Worm (Caenorhabditis elegans) whole organism, late embryonic: Measurements from ENCODE around the gene F59E12.9.

ENCODE experiments used
- C08G9.2 ChIP-seq: sonication (generic microtip); optimal IDR thresholded peaks from 2 replicates; lab custom pipeline; 2016; ENCODE audit warnings: mild to moderate bottlenecking, missing genetic modification characterization, moderate library complexity, missing compliant biosample characterization
- C38D4.7 ChIP-seq: fragments of 200-800 bp; sonication (Bioruptor generic); optimal IDR thresholded peaks from 2 replicates; lab custom pipeline; 2018; ENCODE audit warnings: mild to moderate bottlenecking, missing genetic modification characterization, moderate library complexity, missing compliant biosample characterization
- K02D7.2 ChIP-seq: sonication (generic microtip); optimal IDR thresholded peaks from 2 replicates; lab custom pipeline; 2017; ENCODE audit warnings: mild to moderate bottlenecking, missing genetic modification characterization, missing compliant biosample characterization
- ama-1 ChIP-seq: fragments of 150-350 bp; optimal IDR thresholded peaks from 2 replicates; lab custom pipeline; 2014
- ceh-14 ChIP-seq: sonication (generic microtip); optimal IDR thresholded peaks from 2 replicates; lab custom pipeline; 2016; ENCODE audit warnings: missing genotype, missing genetic modification characterization, missing compliant biosample characterization
- ceh-18 ChIP-seq: sonication (generic microtip); optimal IDR thresholded peaks from 2 replicates; lab custom pipeline; 2016; ENCODE audit warnings: missing genetic modification characterization, missing compliant biosample characterization
- ceh-24 ChIP-seq: sonication (generic microtip); optimal IDR thresholded peaks from 2 replicates; lab custom pipeline; 2016; ENCODE audit warnings: mild to moderate bottlenecking, missing genetic modification characterization, missing compliant biosample characterization
- ceh-30 ChIP-seq: fragments of 150-350 bp; optimal IDR thresholded peaks from 2 replicates; lab custom pipeline; 2014; ENCODE audit warnings: missing biosample characterization, missing genetic modification characterization
- ceh-34 ChIP-seq: sonication (generic microtip); optimal IDR thresholded peaks from 2 replicates; lab custom pipeline; 2016; ENCODE audit warnings: mild to moderate bottlenecking, missing genetic modification characterization, missing compliant biosample characterization
- ceh-48 ChIP-seq: sonication (generic microtip); optimal IDR thresholded peaks from 2 replicates; lab custom pipeline; 2016; ENCODE audit warnings: missing genetic modification characterization, inconsistent platforms, missing compliant biosample characterization
- ceh-9 ChIP-seq: sonication (generic microtip); optimal IDR thresholded peaks from 2 replicates; lab custom pipeline; 2016; ENCODE audit warnings: mild to moderate bottlenecking, missing genetic modification characterization, inconsistent platforms, missing compliant biosample characterization
- ets-4 ChIP-seq: sonication (generic microtip); optimal IDR thresholded peaks from 2 replicates; lab custom pipeline; 2016; ENCODE audit warnings: missing genetic modification characterization, missing compliant biosample characterization
- fax-1 ChIP-seq: sonication (generic microtip); optimal IDR thresholded peaks from 2 replicates; lab custom pipeline; 2016; ENCODE audit warnings: missing genotype, missing genetic modification characterization, missing compliant biosample characterization
- fkh-10 ChIP-seq: fragments of 150-350 bp; optimal IDR thresholded peaks from 2 replicates; lab custom pipeline; 2014; ENCODE audit warnings: missing biosample characterization, missing genetic modification reagents, missing genetic modification characterization
- fkh-6 ChIP-seq: sonication (generic microtip); optimal IDR thresholded peaks from 2 replicates; lab custom pipeline; 2016; ENCODE audit warnings: missing genetic modification characterization, missing compliant biosample characterization
- hlh-13 ChIP-seq: fragments of 200-800 bp; sonication (Bioruptor generic); optimal IDR thresholded peaks from 2 replicates; lab custom pipeline; 2018; ENCODE audit warnings: mild to moderate bottlenecking, missing genetic modification characterization, missing compliant biosample characterization
- hlh-6 ChIP-seq: sonication (generic microtip); optimal IDR thresholded peaks from 2 replicates; lab custom pipeline; 2016; ENCODE audit warnings: missing genotype, missing genetic modification characterization, missing compliant biosample characterization
- hlh-8 ChIP-seq: sonication (generic microtip); optimal IDR thresholded peaks from 2 replicates; lab custom pipeline; 2016; ENCODE audit warnings: missing genotype, missing genetic modification characterization, missing compliant biosample characterization
- lim-6 ChIP-seq: sonication (generic microtip); optimal IDR thresholded peaks from 2 replicates; lab custom pipeline; 2016; ENCODE audit warnings: missing genetic modification characterization, missing compliant biosample characterization
- lin-11 ChIP-seq: fragments of 200-800 bp; sonication (Bioruptor generic); optimal IDR thresholded peaks from 2 replicates; lab custom pipeline; 2018; ENCODE audit warnings: mild to moderate bottlenecking, missing genetic modification characterization, missing compliant biosample characterization
- mec-3 ChIP-seq: sonication (generic microtip); optimal IDR thresholded peaks from 2 replicates; lab custom pipeline; 2016; ENCODE audit warnings: borderline replicate concordance, missing genetic modification characterization, missing compliant biosample characterization
- nfya-1 ChIP-seq: sonication (generic microtip); optimal IDR thresholded peaks from 2 replicates; lab custom pipeline; 2017; ENCODE audit warnings: missing genetic modification characterization, mild to moderate bottlenecking, missing compliant biosample characterization, antibody characterized with exemption, moderate library complexity
- nhr-232 ChIP-seq: sonication (generic microtip); optimal IDR thresholded peaks from 2 replicates; lab custom pipeline; 2016; ENCODE audit warnings: missing genetic modification characterization, missing compliant biosample characterization
- pag-3 ChIP-seq: sonication (generic microtip); optimal IDR thresholded peaks from 2 replicates; lab custom pipeline; 2016; ENCODE audit warnings: missing compliant biosample characterization, missing genetic modification characterization, borderline replicate concordance
- pat-9 ChIP-seq: fragments of 200-800 bp; sonication (Bioruptor generic); optimal IDR thresholded peaks from 2 replicates; lab custom pipeline; 2018; ENCODE audit warnings: mild to moderate bottlenecking, missing genetic modification characterization, moderate library complexity, missing compliant biosample characterization
- pha-4 ChIP-seq: fragments of 150-350 bp; optimal IDR thresholded peaks from 2 replicates; lab custom pipeline; 2018; ENCODE audit warnings: missing biosample characterization, missing genetic modification reagents, missing genetic modification characterization
- pros-1 ChIP-seq: fragments of 150-350 bp; optimal IDR thresholded peaks from 2 replicates; lab custom pipeline; 2014; ENCODE audit warnings: missing biosample characterization, missing genetic modification reagents, missing genetic modification characterization
- ref-2 ChIP-seq: sonication (generic microtip); optimal IDR thresholded peaks from 2 replicates; lab custom pipeline; 2016; ENCODE audit warnings: missing genetic modification characterization, missing compliant biosample characterization
- sdc-2 ChIP-seq: sonication (generic microtip); optimal IDR thresholded peaks from 2 replicates; lab custom pipeline; 2016; ENCODE audit warnings: missing genotype, missing genetic modification characterization, missing compliant biosample characterization
- sox-2 ChIP-seq: fragments of 200-800 bp; sonication (Bioruptor generic); IDR thresholded peaks from 2 replicates; pipeline ENCODE4 v1.3.6; 2022; ENCODE audit warnings: missing genetic modification reagents, missing genetic modification characterization, missing compliant biosample characterization
- sox-4 ChIP-seq: sonication (generic microtip); optimal IDR thresholded peaks from 2 replicates; lab custom pipeline; 2017; ENCODE audit warnings: mild to moderate bottlenecking, missing genetic modification characterization, inconsistent platforms, missing compliant biosample characterization
- syd-9 ChIP-seq: sonication (generic microtip); optimal IDR thresholded peaks from 2 replicates; lab custom pipeline; 2016; ENCODE audit warnings: mild to moderate bottlenecking, missing genetic modification characterization, moderate library complexity, missing compliant biosample characterization
- unc-3 ChIP-seq, 2 experiments: fragments of 200-800 bp in 1 of 2; sonication (Bioruptor generic) in 1 of 2; sonication (generic microtip) in 1 of 2; conservative IDR thresholded peaks in 1 of 2; optimal IDR thresholded peaks in 1 of 2; 2 replicates each; pipeline versions ENCODE4 v1.3.6 to Lab custom; 2016 to 2022; ENCODE audit warnings: missing compliant biosample characterization in 2 of 2, missing genetic modification characterization in 2 of 2, missing genetic modification reagents in 1 of 2
- unc-42 ChIP-seq: sonication (generic microtip); optimal IDR thresholded peaks from 2 replicates; lab custom pipeline; 2016; ENCODE audit warnings: missing genotype, missing genetic modification characterization, missing compliant biosample characterization
- unc-86 ChIP-seq: sonication (generic microtip); optimal IDR thresholded peaks from 2 replicates; lab custom pipeline; 2016; ENCODE audit warnings: missing genetic modification characterization, missing compliant biosample characterization
- zip-5 ChIP-seq: sonication (generic microtip); optimal IDR thresholded peaks from 2 replicates; lab custom pipeline; 2016; ENCODE audit warnings: missing genetic modification characterization, missing compliant biosample characterization
- ztf-16 ChIP-seq: sonication (generic microtip); optimal IDR thresholded peaks from 2 replicates; lab custom pipeline; 2017; ENCODE audit warnings: missing genetic modification characterization, missing compliant biosample characterization

The F59E12.9 gene

DNA sequence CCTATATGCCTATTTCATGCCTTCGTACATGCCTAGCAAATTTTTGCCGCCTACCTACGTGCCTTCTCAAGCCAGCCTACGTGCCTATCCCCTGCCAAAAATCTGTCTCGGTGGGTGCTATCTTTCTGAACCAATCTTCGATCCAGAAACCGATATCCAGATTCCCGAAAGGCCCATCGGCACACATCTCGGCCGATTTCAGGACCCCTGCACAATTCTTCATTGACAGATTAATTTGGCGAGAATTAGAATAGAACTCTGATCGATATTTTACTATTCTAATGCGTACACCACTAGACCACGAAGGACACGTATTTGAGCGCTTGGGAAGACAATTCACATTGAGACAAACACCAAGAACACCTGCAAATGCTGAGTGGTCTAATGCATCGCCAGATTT lies 20.7 kb upstream of the F59E12.9 start:
- TF ChIP-seq lim-6 (tag; lab: Kevin White, UChicago), result no peak
- TF ChIP-seq ceh-48 (tag; lab: Kevin White, UChicago), result no peak
- no peak for TF ChIP-seq fkh-10 (GFP tag; lab: Kevin White, UChicago)
- TF ChIP-seq ets-4 (tag; lab: Kevin White, UChicago), result no peak
- no peak for TF ChIP-seq sox-2 (GFP tag; lab: Robert Waterston, UW)
- TF ChIP-seq hlh-13 (GFP tag; lab: Kevin White, UChicago), result no peak
- no peak for TF ChIP-seq nfya-1 (tag; lab: Kevin White, UChicago)
- TF ChIP-seq sox-4 (tag; lab: Kevin White, UChicago), result no peak
- no peak for TF ChIP-seq C08G9.2 (tag; lab: Kevin White, UChicago)
- TF ChIP-seq C38D4.7 (GFP tag; lab: Kevin White, UChicago), result no peak
- TF ChIP-seq unc-3 (GFP tag; conservative IDR thresholded peaks at IDR 0.05; lab: Robert Waterston, UW), result no peak
- TF ChIP-seq unc-3 (tag; optimal IDR thresholded peaks at IDR 0.05; lab: Kevin White, UChicago), result no peak
- no peak for TF ChIP-seq K02D7.2 (tag; lab: Kevin White, UChicago)
- no peak for TF ChIP-seq pat-9
- no peak for TF ChIP-seq zip-5 (tag; lab: Kevin White, UChicago)
- TF ChIP-seq pros-1, result no peak
- TF ChIP-seq hlh-8 (tag; lab: Kevin White, UChicago), result no peak
- TF ChIP-seq mec-3 (tag; lab: Kevin White, UChicago), result no peak
- no peak for TF ChIP-seq ceh-18 (tag; lab: Kevin White, UChicago)
- TF ChIP-seq ceh-30, result no peak
- TF ChIP-seq, all 69 proteins: peak for 0

- no peak for TF ChIP-seq hlh-13 (GFP tag; lab: Kevin White, UChicago)
- no peak for TF ChIP-seq ceh-24
- TF ChIP-seq ceh-9 (tag; lab: Kevin White, UChicago), result no peak
- no peak for TF ChIP-seq ceh-30
- no peak for TF ChIP-seq ref-2 (tag; lab: Kevin White, UChicago)
- TF ChIP-seq pag-3 (tag; lab: Kevin White, UChicago), result no peak
- no peak for TF ChIP-seq ets-4 (tag; lab: Kevin White, UChicago)
- no peak for TF ChIP-seq fax-1 (tag; lab: Kevin White, UChicago)
- TF ChIP-seq sdc-2, result no peak
- TF ChIP-seq nhr-232, result no peak
- no peak for TF ChIP-seq ztf-16 (tag; lab: Kevin White, UChicago)
- no peak for TF ChIP-seq hlh-6 (tag; lab: Kevin White, UChicago)
- no peak for TF ChIP-seq ceh-34 (tag; lab: Kevin White, UChicago)
- no peak for TF ChIP-seq pha-4 (tag; lab: Kevin White, UChicago)
- no peak for TF ChIP-seq unc-86 (tag; lab: Kevin White, UChicago)
- TF ChIP-seq lin-11 (tag; lab: Kevin White, UChicago), result no peak
These were observed 19.1 kb upstream of the F59E12.9 start, which contains the start of gene C25H3.16 for ce11 chrII:5665991-5666390. Gene C25H3.16, plus strand, starts transcription at chrII:5666291.

ce11 chrII:5665029-5665428 lies 18.2 kb upstream of the F59E12.9 start, which contains the start of gene C25H3.15:
Gene C25H3.15, plus strand, starts transcription at chrII:5665329.
- no peak for TF ChIP-seq fkh-6
- TF ChIP-seq ama-1 (lab: Kevin White, UChicago), result no peak
- TF ChIP-seq unc-86 (tag; lab: Kevin White, UChicago), result no peak

- no peak for TF ChIP-seq ets-4 (tag; lab: Kevin White, UChicago)
- TF ChIP-seq unc-42 (tag; lab: Kevin White, UChicago), result peak; percentile 12
- no peak for TF ChIP-seq ceh-9 (tag; lab: Kevin White, UChicago)
- TF ChIP-seq ceh-14 (tag; lab: Kevin White, UChicago), result peak; percentile 10
- no peak for TF ChIP-seq syd-9 (tag; lab: Kevin White, UChicago)
These were observed 16.4 kb upstream of the F59E12.9 start for ce11 chrII:5663180-5663791.
